Fruit fly (Drosophila melanogaster): ENCODE results near the gene TwdlN.

Gene TwdlN

DNA sequence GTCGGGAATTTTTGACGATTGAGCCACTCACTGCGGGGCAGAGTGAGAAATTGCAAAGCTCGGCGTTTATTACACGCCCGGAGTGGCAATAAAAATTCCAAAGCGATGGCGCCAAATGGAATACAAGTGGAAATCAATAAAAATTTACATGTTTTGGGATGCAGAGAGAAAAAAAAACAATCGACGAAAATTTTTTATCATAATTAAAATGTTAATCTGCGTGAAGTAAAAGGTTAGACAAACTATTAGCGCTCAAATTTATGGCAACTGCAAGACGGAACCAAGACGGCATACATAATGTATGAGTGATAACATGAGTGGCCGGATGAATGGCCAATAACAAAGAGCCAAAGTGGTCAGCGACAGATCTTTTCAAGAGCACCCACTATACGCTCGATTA lies 1.3 kb downstream of the TwdlN start:
- TF ChIP-seq usp (GFP tag; optimal IDR thresholded peaks at IDR 0.05) (no peak), Dll (optimal IDR thresholded peaks at IDR 0.05) (no peak), CG8478 (optimal IDR thresholded peaks at IDR 0.05) (no peak), psq (optimal IDR thresholded peaks at IDR 0.05) (no peak), pan (optimal IDR thresholded peaks at IDR 0.05) (no peak), EcR (GFP tag; optimal IDR thresholded peaks at IDR 0.05) (no peak)

DNA sequence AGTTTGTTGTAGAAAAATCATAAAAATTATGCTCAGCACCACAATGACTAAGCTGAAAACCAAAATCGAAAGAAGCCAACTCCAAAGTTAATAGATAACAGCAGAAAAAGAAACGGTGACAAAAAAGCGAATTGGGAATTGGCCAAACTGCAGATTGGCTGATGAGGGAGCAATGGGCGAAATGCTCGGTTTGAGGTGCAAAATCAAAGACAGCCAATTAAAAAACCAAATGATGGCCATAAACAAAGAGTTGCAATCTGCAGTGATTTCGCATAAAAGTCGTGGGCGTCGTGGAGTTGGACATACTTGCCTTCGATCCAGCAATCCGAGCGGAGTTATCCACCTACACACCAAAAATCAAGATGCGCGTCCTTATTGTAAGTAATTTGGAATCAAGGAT lies 1.8 kb downstream of the TwdlN start, which contains the start of gene TwdlH:
TSS of gene TwdlH (plus strand) at position 301 of the 400 bp plus-strand sequence.
- TF ChIP-seq EcR (GFP tag; optimal IDR thresholded peaks at IDR 0.05) (no peak), Dll (optimal IDR thresholded peaks at IDR 0.05) (no peak), CG8478 (optimal IDR thresholded peaks at IDR 0.05) (no peak), psq (optimal IDR thresholded peaks at IDR 0.05) (no peak), usp (GFP tag; optimal IDR thresholded peaks at IDR 0.05) (no peak), pan (optimal IDR thresholded peaks at IDR 0.05) (no peak)

DNA sequence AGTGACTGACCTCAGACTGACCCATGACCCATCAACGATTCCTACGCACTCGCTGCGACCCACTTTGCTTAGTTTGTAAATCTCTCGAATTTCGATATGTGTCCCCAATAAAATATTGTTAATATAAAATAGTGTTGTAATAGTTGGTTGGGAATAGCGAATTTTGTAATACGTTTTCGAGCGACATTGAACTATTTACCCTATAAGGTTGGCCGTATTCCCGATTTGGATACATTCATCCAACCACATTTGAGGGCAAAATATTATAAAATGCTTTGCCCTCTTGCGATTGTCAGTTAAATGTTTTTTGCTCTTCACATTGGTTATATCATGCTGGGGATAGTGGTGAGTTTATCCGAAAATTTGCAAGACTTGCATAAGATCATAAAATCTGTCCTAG lies 2.9 kb downstream of the TwdlN start, which contains the start of gene TwdlR:
TSS of gene TwdlR (plus strand) at position 301 of the 400 bp plus-strand sequence.
- no peak for TF ChIP-seq psq (optimal IDR thresholded peaks at IDR 0.05)
- no peak for TF ChIP-seq usp (GFP tag; optimal IDR thresholded peaks at IDR 0.05)
- TF ChIP-seq Dll (optimal IDR thresholded peaks at IDR 0.05) = no peak
- no peak for TF ChIP-seq EcR (GFP tag; optimal IDR thresholded peaks at IDR 0.05)
- no peak for TF ChIP-seq pan (optimal IDR thresholded peaks at IDR 0.05)
- TF ChIP-seq CG8478 (optimal IDR thresholded peaks at IDR 0.05) = no peak

dm6 chr3R:26636388-26636787 lies 4.7 kb downstream of the TwdlN start, which contains the start of gene TwdlS:
TwdlS (plus strand) TSS chr3R:26636688.
- TF ChIP-seq CG8478 (optimal IDR thresholded peaks at IDR 0.05) (no peak), EcR (GFP tag; optimal IDR thresholded peaks at IDR 0.05) (no peak), usp (GFP tag; optimal IDR thresholded peaks at IDR 0.05) (no peak), Dll (optimal IDR thresholded peaks at IDR 0.05) (no peak), pan (optimal IDR thresholded peaks at IDR 0.05) (no peak), psq (optimal IDR thresholded peaks at IDR 0.05) (no peak)

- TF ChIP-seq Dll (optimal IDR thresholded peaks at IDR 0.05) (no peak), usp (GFP tag; optimal IDR thresholded peaks at IDR 0.05) (no peak), pan (optimal IDR thresholded peaks at IDR 0.05) (no peak), EcR (GFP tag; optimal IDR thresholded peaks at IDR 0.05) (no peak), psq (optimal IDR thresholded peaks at IDR 0.05) (no peak), CG8478 (optimal IDR thresholded peaks at IDR 0.05) (no peak)
Measured at dm6 chr3R:26639503-26640075, 7.9 kb downstream of the TwdlN start, which contains the start of gene TwdlD. TwdlD (plus strand) TSS chr3R:26640025.

DNA sequence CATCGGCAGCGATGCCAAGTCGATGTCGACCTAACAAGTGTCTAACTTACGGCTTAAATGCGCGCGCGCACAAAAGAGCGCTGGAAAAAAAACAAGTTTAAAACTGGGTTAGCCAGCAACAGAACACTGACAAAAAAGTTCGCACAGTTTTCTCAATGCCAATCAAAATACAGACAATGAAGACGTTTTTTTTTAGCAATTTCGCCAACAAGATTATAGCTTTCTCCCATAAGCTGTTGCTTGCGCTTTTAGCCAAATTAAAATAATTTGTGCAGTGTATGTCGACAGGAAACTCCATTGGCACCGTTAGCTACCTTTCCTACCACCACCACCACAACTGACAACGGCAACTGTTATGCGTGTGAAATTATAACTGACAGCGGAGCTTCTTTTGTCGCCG lies 22.9 kb downstream of the TwdlN start:
- TF ChIP-seq pan (optimal IDR thresholded peaks at IDR 0.05) (no peak), usp (GFP tag; optimal IDR thresholded peaks at IDR 0.05) (no peak), Dll (optimal IDR thresholded peaks at IDR 0.05) (no peak), CG8478 (optimal IDR thresholded peaks at IDR 0.05) (no peak), EcR (GFP tag; optimal IDR thresholded peaks at IDR 0.05) (no peak), psq (optimal IDR thresholded peaks at IDR 0.05) (no peak)

DNA sequence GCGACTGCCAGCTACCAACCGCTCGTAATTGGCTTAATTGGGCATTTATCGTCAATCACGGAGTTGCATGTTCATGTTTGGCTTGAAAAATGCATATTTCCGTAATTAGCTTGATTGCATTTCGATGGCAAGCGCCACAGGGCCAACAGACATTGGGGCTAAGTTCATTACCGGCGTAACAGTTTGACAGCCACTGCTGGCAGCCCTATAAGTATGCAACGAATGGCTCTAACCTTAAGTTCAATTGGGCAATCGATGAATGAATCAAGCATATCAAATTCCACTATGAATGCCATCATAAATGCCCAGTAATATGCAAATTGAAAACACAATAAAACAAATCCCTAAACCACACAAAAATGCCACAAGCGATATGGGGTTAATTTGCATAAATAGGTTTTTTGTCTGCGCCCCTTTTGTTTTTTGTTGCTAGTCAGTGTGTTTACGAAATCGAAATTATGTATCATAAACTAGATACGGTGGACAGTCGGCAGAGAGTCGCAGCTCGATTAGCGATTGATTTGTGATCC lies 23.8 kb downstream of the TwdlN start:
- TF ChIP-seq EcR (GFP tag; optimal IDR thresholded peaks at IDR 0.05) = no peak
- TF ChIP-seq psq (optimal IDR thresholded peaks at IDR 0.05) = no peak
- no peak for TF ChIP-seq usp (GFP tag; optimal IDR thresholded peaks at IDR 0.05)
- no peak for TF ChIP-seq pan (optimal IDR thresholded peaks at IDR 0.05)
- no peak for TF ChIP-seq Dll (optimal IDR thresholded peaks at IDR 0.05)
- TF ChIP-seq CG8478 (optimal IDR thresholded peaks at IDR 0.05) = no peak

DNA sequence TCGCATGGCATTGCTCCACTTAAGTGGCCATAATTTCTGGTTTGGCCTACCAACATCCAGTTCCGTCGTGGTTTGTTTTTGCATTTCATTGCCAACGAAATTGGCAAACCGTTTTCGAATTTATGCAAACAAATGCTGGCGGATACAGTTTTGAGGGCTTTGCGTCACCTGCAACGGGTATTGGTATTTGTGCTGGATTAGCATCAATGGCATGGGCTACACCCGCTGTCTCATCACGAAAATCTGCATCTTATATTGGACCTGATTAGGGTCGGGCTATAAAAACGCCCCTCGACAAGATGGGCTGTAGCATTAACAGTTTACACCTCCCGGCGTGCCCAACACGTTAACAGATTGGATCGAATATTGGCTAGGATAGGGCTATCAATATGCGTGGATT lies 24.5 kb downstream of the TwdlN start, which contains the start of gene Tb:
TSS of gene Tb (plus strand) at position 301 of the 400 bp plus-strand sequence.
- TF ChIP-seq EcR (GFP tag; optimal IDR thresholded peaks at IDR 0.05) (no peak), psq (optimal IDR thresholded peaks at IDR 0.05) (no peak), CG8478 (optimal IDR thresholded peaks at IDR 0.05) (no peak), pan (optimal IDR thresholded peaks at IDR 0.05) (no peak), Dll (optimal IDR thresholded peaks at IDR 0.05) (no peak), usp (GFP tag; optimal IDR thresholded peaks at IDR 0.05) (no peak)

dm6 chr3R:26670277-26670676 lies 38.6 kb downstream of the TwdlN start:
- TF ChIP-seq CG8478 (optimal IDR thresholded peaks at IDR 0.05) = no peak
- no peak for TF ChIP-seq EcR (GFP tag; optimal IDR thresholded peaks at IDR 0.05)
- TF ChIP-seq pan (optimal IDR thresholded peaks at IDR 0.05) = no peak
- no peak for TF ChIP-seq usp (GFP tag; optimal IDR thresholded peaks at IDR 0.05)
- no peak for TF ChIP-seq Dll (optimal IDR thresholded peaks at IDR 0.05)

- TF ChIP-seq EcR (GFP tag; optimal IDR thresholded peaks at IDR 0.05) (no peak), CG8478 (optimal IDR thresholded peaks at IDR 0.05) (no peak), pan (optimal IDR thresholded peaks at IDR 0.05) (no peak), psq (optimal IDR thresholded peaks at IDR 0.05) (no peak), usp (GFP tag; optimal IDR thresholded peaks at IDR 0.05) (no peak), Dll (optimal IDR thresholded peaks at IDR 0.05) (no peak)
Measured at dm6 chr3R:26671525-26672132, 40.0 kb downstream of the TwdlN start.

dm6 chr3R:26681947-26682346 lies 50.3 kb downstream of the TwdlN start, which contains the start of gene beat-VII:
beat-VII (minus strand) TSS chr3R:26681966.
- TF ChIP-seq psq (optimal IDR thresholded peaks at IDR 0.05) (no peak), EcR (GFP tag; optimal IDR thresholded peaks at IDR 0.05) (no peak), usp (GFP tag; optimal IDR thresholded peaks at IDR 0.05) (no peak), Dll (optimal IDR thresholded peaks at IDR 0.05) (no peak), CG8478 (optimal IDR thresholded peaks at IDR 0.05) (no peak), pan (optimal IDR thresholded peaks at IDR 0.05) (no peak)

All from whole organism.